Fruit fly (Drosophila melanogaster) whole organism, embryonic: ENCODE results near the gene mirr.

Source experiments
- Abd-B ChIP-seq: fragments of 200-800 bp; sonication (Bioruptor generic); optimal IDR thresholded peaks from 2 replicates; lab custom pipeline; 2018; ENCODE audit warnings: missing biosample characterization, mild to moderate bottlenecking, missing genetic modification characterization, moderate library complexity
- CG10431 ChIP-seq: fragments of 200-800 bp; sonication (Bioruptor generic); optimal IDR thresholded peaks from 3 replicates; lab custom pipeline; 2018; ENCODE audit warnings: missing biosample characterization, mild to moderate bottlenecking, missing genetic modification characterization
- CG12236 ChIP-seq: fragments of 200-800 bp; sonication (Bioruptor generic); optimal IDR thresholded peaks from 2 replicates; lab custom pipeline; 2016; ENCODE audit warnings: missing biosample characterization, missing genetic modification characterization
- CG13296 ChIP-seq: fragments of 200-800 bp; sonication (Bioruptor generic); optimal IDR thresholded peaks from 3 replicates; lab custom pipeline; 2018; ENCODE audit warnings: missing biosample characterization, mild to moderate bottlenecking, missing genetic modification characterization
- CG15011 ChIP-seq: fragments of 200-800 bp; sonication (Bioruptor generic); optimal IDR thresholded peaks from 3 replicates; lab custom pipeline; 2018; ENCODE audit warnings: missing biosample characterization, mild to moderate bottlenecking, missing genetic modification characterization
- CG1603 ChIP-seq: fragments of 200-800 bp; sonication (Bioruptor generic); optimal IDR thresholded peaks from 2 replicates; lab custom pipeline; 2019; ENCODE audit warnings: missing biosample characterization, mild to moderate bottlenecking, missing genetic modification characterization, moderate library complexity
- CG18619 ChIP-seq: fragments of 200-800 bp; sonication (Bioruptor generic); optimal IDR thresholded peaks from 3 replicates; lab custom pipeline; 2017; ENCODE audit warnings: missing biosample characterization, mild to moderate bottlenecking, missing genetic modification characterization
- CG2875 ChIP-seq: fragments of 200-800 bp; sonication (Bioruptor generic); optimal IDR thresholded peaks from 2 replicates; lab custom pipeline; 2017; ENCODE audit warnings: missing biosample characterization, mild to moderate bottlenecking, missing genetic modification characterization, missing genetic modification reagents
- CG31365 ChIP-seq: fragments of 200-800 bp; sonication (Bioruptor generic); optimal IDR thresholded peaks from 2 replicates; lab custom pipeline; 2018; ENCODE audit warnings: missing biosample characterization, mild to moderate bottlenecking, missing genetic modification characterization
- CG32767 ChIP-seq: fragments of 200-800 bp; sonication (Bioruptor generic); IDR thresholded peaks from 2 replicates; pipeline ENCODE4 v1.3.6; 2022; ENCODE audit warnings: missing biosample characterization, missing genetic modification characterization
- CG4360 ChIP-seq: fragments of 200-800 bp; sonication (Bioruptor generic); IDR thresholded peaks from 2 replicates; pipeline ENCODE4 v1.3.6; 2022; ENCODE audit warnings: missing biosample characterization, missing genetic modification characterization
- CG4707 ChIP-seq: fragments of 200-800 bp; sonication (Bioruptor generic); optimal IDR thresholded peaks from 2 replicates; lab custom pipeline; 2018; ENCODE audit warnings: missing biosample characterization, mild to moderate bottlenecking, missing genetic modification characterization, moderate library complexity
- CG5180 ChIP-seq: fragments of 200-800 bp; sonication (Bioruptor generic); optimal IDR thresholded peaks from 3 replicates; lab custom pipeline; 2017; ENCODE audit warnings: missing biosample characterization, missing genetic modification characterization, mild to moderate bottlenecking, moderate library complexity, missing genetic modification reagents
- CG6683 ChIP-seq: fragments of 200-800 bp; sonication (Bioruptor generic); optimal IDR thresholded peaks from 2 replicates; lab custom pipeline; 2017; ENCODE audit warnings: missing biosample characterization, mild to moderate bottlenecking, missing genetic modification characterization, missing genetic modification reagents
- CG6854 ChIP-seq: fragments of 200-800 bp; sonication (Bioruptor generic); optimal IDR thresholded peaks from 3 replicates; lab custom pipeline; 2017; ENCODE audit warnings: missing biosample characterization, mild to moderate bottlenecking, missing genetic modification characterization
- CG7745 ChIP-seq: fragments of 200-800 bp; sonication (Bioruptor generic); optimal IDR thresholded peaks from 2 replicates; lab custom pipeline; 2018; ENCODE audit warnings: missing biosample characterization, mild to moderate bottlenecking, missing genetic modification characterization, moderate library complexity
- CG7963 ChIP-seq: fragments of 200-800 bp; sonication (Bioruptor generic); IDR thresholded peaks from 3 replicates; pipeline ENCODE4 v1.3.6; 2022; ENCODE audit warnings: missing biosample characterization, missing genetic modification characterization; ENCODE audit not compliant: partially characterized antibody
- CG7987 ChIP-seq: fragments of 200-800 bp; sonication (Bioruptor generic); optimal IDR thresholded peaks from 2 replicates; lab custom pipeline; 2018; ENCODE audit warnings: missing biosample characterization, mild to moderate bottlenecking, missing genetic modification characterization, moderate library complexity
- CG8924 ChIP-seq: fragments of 200-800 bp; optimal IDR thresholded peaks from 3 replicates; lab custom pipeline; 2019; ENCODE audit warnings: missing biosample characterization, mild to moderate bottlenecking, missing genetic modification characterization, moderate library complexity
- Camta ChIP-seq: fragments of 200-800 bp; sonication (Bioruptor generic); optimal IDR thresholded peaks from 2 replicates; lab custom pipeline; 2016; ENCODE audit warnings: missing biosample characterization, missing genetic modification characterization
- CoRest ChIP-seq: fragments of 200-800 bp; sonication (Bioruptor generic); optimal IDR thresholded peaks from 3 replicates; lab custom pipeline; 2018; ENCODE audit warnings: missing biosample characterization, mild to moderate bottlenecking, missing genetic modification characterization, moderate library complexity
- Deaf1 ChIP-seq: fragments of 200-800 bp; optimal IDR thresholded peaks from 3 replicates; lab custom pipeline; 2019; ENCODE audit warnings: missing biosample characterization, mild to moderate bottlenecking, missing genetic modification characterization, moderate library complexity
- Doc2 ChIP-seq: fragments of 200-800 bp; sonication (Bioruptor generic); IDR thresholded peaks from 2 replicates; pipeline ENCODE4 v1.3.6; 2022; ENCODE audit warnings: missing biosample characterization, missing genetic modification characterization
- E2f1 ChIP-seq: fragments of 200-800 bp; sonication (Bioruptor generic); IDR thresholded peaks from 2 replicates; pipeline ENCODE4 v1.3.6; 2022; ENCODE audit warnings: missing biosample characterization, missing genetic modification characterization
- Eip74EF ChIP-seq, 2 experiments: fragments of 200-800 bp in 1 of 2; fragments of >200 bp in 1 of 2; sonication (Bioruptor generic) in 1 of 2; optimal IDR thresholded peaks; 2 replicates each; lab custom pipeline; 2017 to 2019; ENCODE audit warnings: missing biosample characterization in 2 of 2, missing genetic modification characterization in 2 of 2, mild to moderate bottlenecking in 1 of 2, moderate library complexity in 1 of 2
- GATAe ChIP-seq: fragments of 200-800 bp; sonication (Bioruptor generic); conservative IDR thresholded peaks from 2 replicates; pipeline ENCODE4 v1.3.6; 2022; ENCODE audit warnings: missing biosample characterization, missing genetic modification characterization
- Hr39 ChIP-seq: fragments of >200 bp; optimal IDR thresholded peaks from 2 replicates; lab custom pipeline; 2017
- MESR4 ChIP-seq: fragments of 200-800 bp; sonication (Bioruptor generic); optimal IDR thresholded peaks from 2 replicates; lab custom pipeline; 2018; ENCODE audit warnings: missing biosample characterization, mild to moderate bottlenecking, missing genetic modification characterization, moderate library complexity
- Rfx ChIP-seq: fragments of 200-800 bp; sonication (Bioruptor generic); IDR thresholded peaks from 2 replicates; pipeline ENCODE4 v1.3.6; 2022; ENCODE audit warnings: missing biosample characterization, missing genetic modification characterization
- Scr ChIP-seq: fragments of 200-800 bp; sonication (Bioruptor generic); IDR thresholded peaks from 2 replicates; pipeline ENCODE4 v1.3.6; 2022; ENCODE audit warnings: missing biosample characterization, missing genetic modification characterization; ENCODE audit not compliant: partially characterized antibody
- ara ChIP-seq: fragments of 200-800 bp; sonication (Bioruptor generic); IDR thresholded peaks from 2 replicates; pipeline ENCODE4 v1.3.6; 2022; ENCODE audit warnings: missing biosample characterization, missing genetic modification characterization
- ash1 ChIP-seq: fragments of 200-800 bp; sonication (Bioruptor generic); optimal IDR thresholded peaks from 2 replicates; lab custom pipeline; 2018; ENCODE audit warnings: missing biosample characterization, mild to moderate bottlenecking, missing genetic modification characterization
- bbx ChIP-seq: fragments of 200-800 bp; sonication (Bioruptor generic); IDR thresholded peaks from 2 replicates; pipeline ENCODE4 v1.3.6; 2022; ENCODE audit warnings: missing biosample characterization, missing genetic modification characterization; ENCODE audit not compliant: partially characterized antibody
- cad ChIP-seq: fragments of >200 bp; optimal IDR thresholded peaks from 2 replicates; lab custom pipeline; 2017; ENCODE audit warnings: missing biosample characterization, missing genetic modification characterization
- caup ChIP-seq: fragments of 200-800 bp; sonication (Bioruptor generic); optimal IDR thresholded peaks from 3 replicates; lab custom pipeline; 2017; ENCODE audit warnings: missing biosample characterization, mild to moderate bottlenecking, missing genetic modification characterization, moderate library complexity; ENCODE audit not compliant: severe bottlenecking
- crp ChIP-seq, 2 experiments: fragments of 200-800 bp; sonication (Bioruptor generic); optimal IDR thresholded peaks; 2 replicates in 1 of 2; 3 replicates in 1 of 2; lab custom pipeline; 2017; ENCODE audit warnings: missing biosample characterization in 2 of 2, missing genetic modification characterization in 2 of 2, mild to moderate bottlenecking in 1 of 2, moderate library complexity in 1 of 2
- en ChIP-seq: fragments of 200-800 bp; sonication (Bioruptor generic); optimal IDR thresholded peaks from 2 replicates; lab custom pipeline; 2016; ENCODE audit warnings: missing biosample characterization, missing genetic modification characterization
- kni ChIP-seq: fragments of 200-800 bp; sonication (Bioruptor generic); optimal IDR thresholded peaks from 3 replicates; lab custom pipeline; 2017; ENCODE audit warnings: mild to moderate bottlenecking, missing biosample characterization, missing genetic modification reagents, missing genetic modification characterization
- mirr ChIP-seq: fragments of 200-800 bp; sonication (Bioruptor generic); optimal IDR thresholded peaks from 3 replicates; lab custom pipeline; 2018; ENCODE audit warnings: missing biosample characterization, mild to moderate bottlenecking, missing genetic modification characterization
- nom ChIP-seq: fragments of 200-800 bp; sonication (Bioruptor generic); optimal IDR thresholded peaks from 2 replicates; lab custom pipeline; 2017; ENCODE audit warnings: missing biosample characterization, missing genetic modification characterization, mild to moderate bottlenecking, moderate library complexity, missing genetic modification reagents
- pfk ChIP-seq: fragments of 200-800 bp; sonication (Bioruptor generic); optimal IDR thresholded peaks from 2 replicates; lab custom pipeline; 2018; ENCODE audit warnings: missing biosample characterization, mild to moderate bottlenecking, missing genetic modification characterization, moderate library complexity
- pita ChIP-seq: fragments of 200-800 bp; sonication (Bioruptor generic); optimal IDR thresholded peaks from 2 replicates; lab custom pipeline; 2017; ENCODE audit warnings: missing biosample characterization, mild to moderate bottlenecking, missing genetic modification characterization
- salm ChIP-seq: fragments of 200-800 bp; sonication (Bioruptor generic); optimal IDR thresholded peaks from 2 replicates; lab custom pipeline; 2018; ENCODE audit warnings: missing biosample characterization, mild to moderate bottlenecking, missing genetic modification characterization
- scrt ChIP-seq: fragments of 200-800 bp; sonication (Bioruptor generic); optimal IDR thresholded peaks from 2 replicates; lab custom pipeline; 2018; ENCODE audit warnings: missing biosample characterization, mild to moderate bottlenecking, missing genetic modification characterization, moderate library complexity
- sd ChIP-seq: fragments of 200-800 bp; sonication (Bioruptor generic); optimal IDR thresholded peaks from 3 replicates; lab custom pipeline; 2018; ENCODE audit warnings: missing biosample characterization, mild to moderate bottlenecking, missing genetic modification characterization, moderate library complexity
- seq ChIP-seq: fragments of 200-800 bp; sonication (Bioruptor generic); IDR thresholded peaks from 2 replicates; pipeline ENCODE4 v1.3.6; 2022; ENCODE audit warnings: missing biosample characterization, missing genetic modification characterization
- shn ChIP-seq: fragments of 200-800 bp; sonication (Bioruptor generic); optimal IDR thresholded peaks from 3 replicates; lab custom pipeline; 2016; ENCODE audit warnings: missing biosample characterization, missing genetic modification characterization
- sqz ChIP-seq: fragments of 200-800 bp; sonication (Bioruptor generic); optimal IDR thresholded peaks from 3 replicates; lab custom pipeline; 2018; ENCODE audit warnings: missing biosample characterization, mild to moderate bottlenecking, missing genetic modification characterization
- unpg ChIP-seq: fragments of 200-800 bp; sonication (Bioruptor generic); optimal IDR thresholded peaks from 3 replicates; lab custom pipeline; 2018; ENCODE audit warnings: missing biosample characterization, mild to moderate bottlenecking, missing genetic modification characterization, moderate library complexity

mirr gene

dm6 chr3L:12653124-12653523, 40.3 kb upstream of the mirr start (continued):
- TF ChIP-seq pfk (GFP tag; lab: Kevin White, UChicago) (peak; percentile 74), CG32767 (GFP tag; lab: Robert Waterston, UW) (peak; percentile 88), sd (tag; lab: Kevin White, UChicago) (peak; percentile 13), CG6854 (GFP tag; lab: Kevin White, UChicago) (peak; percentile 14), CG18619 (GFP tag; lab: Kevin White, UChicago) (no peak), CG13296 (peak; percentile 82), CG6683 (GFP tag; lab: Kevin White, UChicago) (no peak), MESR4 (GFP tag; lab: Kevin White, UChicago) (no peak), salm (peak; percentile 30), Doc2 (GFP tag; lab: Robert Waterston, UW) (no peak), Camta (no peak), CG4707 (GFP tag; lab: Kevin White, UChicago) (peak; percentile 56), ara (peak; percentile 39; the same call in 1 of the 2 replicates), CG5180 (GFP tag; lab: Kevin White, UChicago) (peak; percentile 47), cad (GFP tag; lab: Kevin White, UChicago) (peak; percentile 13), CG2875 (GFP tag; lab: Kevin White, UChicago) (peak; percentile 26), CG1603 (peak; percentile 25), CG7987 (GFP tag; lab: Kevin White, UChicago) (peak; percentile 51), en (peak; percentile 10), GATAe (GFP tag; lab: Robert Waterston, UW) (no peak), bbx (peak; percentile 56; the same call in 1 of the 2 replicates), unpg (peak; percentile 61), kni (GFP tag; lab: Kevin White, UChicago) (peak; percentile 88), CG7963 (GFP tag; lab: Robert Waterston, UW) (no peak), shn (no peak), CG8924 (tag; lab: Kevin White, UChicago) (no peak), sqz (peak; percentile 86), CG12236 (GFP tag; lab: Kevin White, UChicago) (no peak), nom (GFP tag; lab: Kevin White, UChicago) (peak; percentile 52), CoRest (tag; lab: Kevin White, UChicago) (peak; percentile 40), Deaf1 (peak; percentile 85), Hr39 (no peak), CG7745 (tag; lab: Kevin White, UChicago) (no peak), Abd-B (GFP tag; lab: Kevin White, UChicago) (no peak), pita (GFP tag; lab: Kevin White, UChicago) (no peak), CG15011 (GFP tag; lab: Kevin White, UChicago) (no peak), CG31365 (tag; lab: Kevin White, UChicago) (peak; percentile 57), CG4360 (GFP tag; lab: Robert Waterston, UW) (0 out of 2 replicates have a peak, but pooled peaks have one; percentile 28), mirr (peak; percentile 99), seq (GFP tag; lab: Robert Waterston, UW) (peak; percentile 67; the same call in 1 of the 2 replicates), scrt (GFP tag; lab: Kevin White, UChicago) (peak; percentile 22), Rfx (GFP tag; lab: Robert Waterston, UW) (no peak; the same call in 1 of the 2 replicates), CG10431 (GFP tag; lab: Kevin White, UChicago) (peak; percentile 83), ash1 (GFP tag; lab: Kevin White, UChicago) (peak; percentile 47), E2f1 (0 out of 2 replicates have a peak, but pooled peaks have one; percentile 12), crp (GFP tag; optimal IDR thresholded peaks at IDR 0.05; lab: Kevin White, UChicago) (no peak), caup (GFP tag; lab: Kevin White, UChicago) (peak; percentile 86), Eip74EF (GFP tag; optimal IDR thresholded peaks at IDR 0.05; lab: Kevin White, UChicago) (no peak), Scr (GFP tag; lab: Robert Waterston, UW) (0 out of 2 replicates have a peak, but pooled peaks have one; percentile 20)
